Fruit fly (Drosophila melanogaster) whole organism, embryonic: ENCODE measurements around the gene CG32829.
A peak's percentile ranks its signal among the peaks of the same experiment; 100 is the strongest.

Experiments
- Ada2b ChIP-seq: fragments of 200-800 bp; sonication (Bioruptor generic); IDR thresholded peaks from 2 replicates; pipeline ENCODE4 v1.3.6; 2022; ENCODE audit warnings: missing biosample characterization, missing genetic modification characterization
- Aef1 ChIP-seq: fragments of 200-800 bp; sonication (Bioruptor generic); IDR thresholded peaks from 3 replicates; pipeline ENCODE4 v1.3.6; 2022; ENCODE audit warnings: missing biosample characterization, missing genetic modification characterization
- CG10431 ChIP-seq: fragments of 200-800 bp; sonication (Bioruptor generic); optimal IDR thresholded peaks from 3 replicates; lab custom pipeline; 2018; ENCODE audit warnings: missing biosample characterization, mild to moderate bottlenecking, missing genetic modification characterization
- CG12744 ChIP-seq: fragments of 200-800 bp; sonication (Bioruptor generic); optimal IDR thresholded peaks from 2 replicates; lab custom pipeline; 2016; ENCODE audit warnings: missing biosample characterization, missing genetic modification characterization
- CG14441 ChIP-seq: fragments of 200-800 bp; sonication (Bioruptor generic); IDR thresholded peaks from 2 replicates; pipeline ENCODE4 v1.3.6; 2022; ENCODE audit warnings: missing biosample characterization, missing genetic modification characterization
- CG15269 ChIP-seq: fragments of 200-800 bp; sonication (Bioruptor generic); optimal IDR thresholded peaks from 2 replicates; lab custom pipeline; 2018; ENCODE audit warnings: missing biosample characterization, mild to moderate bottlenecking, missing genetic modification characterization, moderate library complexity
- CG17829 ChIP-seq: fragments of 200-800 bp; optimal IDR thresholded peaks from 2 replicates; lab custom pipeline; 2019; ENCODE audit warnings: missing biosample characterization, mild to moderate bottlenecking, missing genetic modification characterization, moderate library complexity
- CG18011 ChIP-seq: fragments of 200-800 bp; sonication (Bioruptor generic); optimal IDR thresholded peaks from 2 replicates; lab custom pipeline; 2017; ENCODE audit warnings: missing biosample characterization, missing genetic modification characterization, mild to moderate bottlenecking, moderate library complexity, missing genotype
- CG18599 ChIP-seq: fragments of 200-800 bp; sonication (Bioruptor generic); optimal IDR thresholded peaks from 3 replicates; lab custom pipeline; 2017; ENCODE audit warnings: missing biosample characterization, missing genetic modification characterization, mild to moderate bottlenecking, moderate library complexity, missing genetic modification reagents
- CG31365 ChIP-seq: fragments of 200-800 bp; sonication (Bioruptor generic); optimal IDR thresholded peaks from 2 replicates; lab custom pipeline; 2018; ENCODE audit warnings: missing biosample characterization, mild to moderate bottlenecking, missing genetic modification characterization
- CG32772 ChIP-seq: fragments of 200-800 bp; sonication (Bioruptor generic); IDR thresholded peaks from 2 replicates; pipeline ENCODE4 v1.3.6; 2022; ENCODE audit warnings: missing biosample characterization, missing genetic modification characterization
- CG34376 ChIP-seq: fragments of 200-800 bp; sonication (Bioruptor generic); optimal IDR thresholded peaks from 2 replicates; lab custom pipeline; 2018; ENCODE audit warnings: missing biosample characterization, mild to moderate bottlenecking, missing genetic modification characterization
- CG4328 ChIP-seq: fragments of 200-800 bp; sonication (Bioruptor generic); optimal IDR thresholded peaks from 3 replicates; lab custom pipeline; 2017; ENCODE audit warnings: missing biosample characterization, missing genetic modification reagents, missing genetic modification characterization
- CG6683 ChIP-seq: fragments of 200-800 bp; sonication (Bioruptor generic); optimal IDR thresholded peaks from 2 replicates; lab custom pipeline; 2017; ENCODE audit warnings: missing biosample characterization, mild to moderate bottlenecking, missing genetic modification characterization, missing genetic modification reagents
- CG9609 ChIP-seq: fragments of 200-800 bp; sonication (Bioruptor generic); optimal IDR thresholded peaks from 3 replicates; lab custom pipeline; 2016; ENCODE audit warnings: missing biosample characterization, missing genetic modification characterization
- Dll ChIP-seq: fragments of 200-800 bp; sonication (Bioruptor generic); IDR thresholded peaks from 4 replicates; pipeline ENCODE4 v1.3.6; 2022; ENCODE audit warnings: missing biosample characterization, missing genetic modification characterization; ENCODE audit not compliant: partially characterized antibody
- Doc3 ChIP-seq: fragments of 200-800 bp; sonication (Bioruptor generic); IDR thresholded peaks from 3 replicates; pipeline ENCODE4 v1.3.6; 2022; ENCODE audit warnings: missing biosample characterization, missing genetic modification characterization; ENCODE audit not compliant: partially characterized antibody
- Drgx ChIP-seq: fragments of 200-800 bp; sonication (Bioruptor generic); IDR thresholded peaks from 2 replicates; pipeline ENCODE4 v1.3.6; 2022; ENCODE audit warnings: missing biosample characterization, missing genetic modification characterization
- Ets65A ChIP-seq: fragments of 200-800 bp; sonication (Bioruptor generic); peaks from one replicate; lab custom pipeline; 2016; ENCODE audit warnings: missing biosample characterization, missing genetic modification characterization
- Ets97D ChIP-seq: fragments of 200-800 bp; sonication (Bioruptor generic); optimal IDR thresholded peaks from 3 replicates; lab custom pipeline; 2016; ENCODE audit warnings: missing biosample characterization, missing genetic modification characterization
- HHEX ChIP-seq: fragments of 200-800 bp; sonication (Bioruptor generic); optimal IDR thresholded peaks from 3 replicates; lab custom pipeline; 2017; ENCODE audit warnings: missing biosample characterization, mild to moderate bottlenecking, missing genetic modification characterization, missing genetic modification reagents
- HLH3B ChIP-seq: fragments of 200-800 bp; sonication (Bioruptor generic); IDR thresholded peaks from 2 replicates; pipeline ENCODE4 v1.3.6; 2022; ENCODE audit warnings: missing biosample characterization, missing genetic modification characterization
- HLH54F ChIP-seq: fragments of 200-800 bp; sonication (Bioruptor generic); optimal IDR thresholded peaks from 3 replicates; lab custom pipeline; 2016; ENCODE audit warnings: missing biosample characterization, missing genetic modification characterization
- HLHmδ ChIP-seq: fragments of 200-800 bp; sonication (Bioruptor generic); optimal IDR thresholded peaks from 2 replicates; lab custom pipeline; 2018; ENCODE audit warnings: missing biosample characterization, mild to moderate bottlenecking, missing genetic modification characterization, moderate library complexity
- Lhr ChIP-seq: fragments of 200-800 bp; sonication (Bioruptor generic); optimal IDR thresholded peaks from 3 replicates; lab custom pipeline; 2017; ENCODE audit warnings: mild to moderate bottlenecking, missing biosample characterization, missing genetic modification reagents, missing genetic modification characterization
- MESR4 ChIP-seq: fragments of 200-800 bp; sonication (Bioruptor generic); optimal IDR thresholded peaks from 2 replicates; lab custom pipeline; 2018; ENCODE audit warnings: missing biosample characterization, mild to moderate bottlenecking, missing genetic modification characterization, moderate library complexity
- Scr ChIP-seq: fragments of 200-800 bp; sonication (Bioruptor generic); IDR thresholded peaks from 2 replicates; pipeline ENCODE4 v1.3.6; 2022; ENCODE audit warnings: missing biosample characterization, missing genetic modification characterization; ENCODE audit not compliant: partially characterized antibody
- Six4 ChIP-seq: fragments of 200-800 bp; sonication (Bioruptor generic); optimal IDR thresholded peaks from 2 replicates; lab custom pipeline; 2016; ENCODE audit warnings: missing biosample characterization, missing genetic modification characterization
- Taf1 ChIP-seq: fragments of 200-800 bp; sonication (Bioruptor generic); IDR thresholded peaks from 2 replicates; pipeline ENCODE4 v1.3.6; 2022; ENCODE audit warnings: missing biosample characterization, missing genetic modification characterization
- ato ChIP-seq: fragments of 200-800 bp; sonication (Bioruptor generic); IDR thresholded peaks from 2 replicates; pipeline ENCODE4 v1.3.6; 2022; ENCODE audit warnings: missing biosample characterization, missing genetic modification characterization; ENCODE audit not compliant: partially characterized antibody
- croc ChIP-seq: fragments of 200-800 bp; sonication (Bioruptor generic); conservative IDR thresholded peaks from 3 replicates; pipeline ENCODE4 v1.3.6; 2022; ENCODE audit warnings: missing biosample characterization, missing genetic modification characterization
- danr ChIP-seq: fragments of 200-800 bp; sonication (Bioruptor generic); IDR thresholded peaks from 2 replicates; pipeline ENCODE4 v1.3.6; 2022; ENCODE audit warnings: missing biosample characterization, missing genetic modification characterization
- fd102C ChIP-seq: fragments of 200-800 bp; sonication (Bioruptor generic); optimal IDR thresholded peaks from 2 replicates; lab custom pipeline; 2018; ENCODE audit warnings: missing biosample characterization, mild to moderate bottlenecking, missing genetic modification characterization, moderate library complexity
- fru ChIP-seq: fragments of >200 bp; optimal IDR thresholded peaks from 2 replicates; lab custom pipeline; 2017
- lmd ChIP-seq: fragments of 200-800 bp; sonication (Bioruptor generic); IDR thresholded peaks from 2 replicates; pipeline ENCODE4 v1.3.6; 2022; ENCODE audit warnings: missing biosample characterization, missing genetic modification characterization
- luna ChIP-seq: fragments of 200-800 bp; sonication (Bioruptor generic); optimal IDR thresholded peaks from 2 replicates; lab custom pipeline; 2016; ENCODE audit warnings: missing biosample characterization, missing genetic modification characterization
- peb ChIP-seq: fragments of 200-800 bp; sonication (Bioruptor generic); IDR thresholded peaks from 2 replicates; pipeline ENCODE4 v1.3.6; 2022; ENCODE audit warnings: missing biosample characterization, missing genetic modification characterization
- salm ChIP-seq: fragments of 200-800 bp; sonication (Bioruptor generic); optimal IDR thresholded peaks from 2 replicates; lab custom pipeline; 2018; ENCODE audit warnings: missing biosample characterization, mild to moderate bottlenecking, missing genetic modification characterization
- sc ChIP-seq, 3 experiments: fragments of >200 bp in 2 of 3; fragments of 200-800 bp in 1 of 3; sonication (Bioruptor generic) in 1 of 3; optimal IDR thresholded peaks; 2 replicates in 2 of 3; 3 replicates in 1 of 3; lab custom pipeline; 2017; ENCODE audit warnings: mild to moderate bottlenecking in 1 of 3, missing biosample characterization in 1 of 3, missing genetic modification characterization in 1 of 3, missing genetic modification reagents in 1 of 3
- sens-2 ChIP-seq: fragments of 200-800 bp; sonication (Bioruptor generic); IDR thresholded peaks from 2 replicates; pipeline ENCODE4 v1.3.6; 2022; ENCODE audit warnings: missing biosample characterization, missing genetic modification characterization
- so ChIP-seq: fragments of 200-800 bp; sonication (Bioruptor generic); IDR thresholded peaks from 3 replicates; pipeline ENCODE4 v1.3.6; 2022; ENCODE audit warnings: missing biosample characterization, missing genetic modification characterization
- tap ChIP-seq: fragments of 200-800 bp; optimal IDR thresholded peaks from 3 replicates; lab custom pipeline; 2019; ENCODE audit warnings: missing biosample characterization, mild to moderate bottlenecking, missing genetic modification characterization, moderate library complexity
- z ChIP-seq: fragments of 200-800 bp; sonication (Bioruptor generic); IDR thresholded peaks from 3 replicates; pipeline ENCODE4 v1.3.6; 2022; ENCODE audit warnings: missing biosample characterization, missing genetic modification characterization

The CG32829 gene

dm6 chr2L:6948540-6948942, 32.3 kb upstream of the CG32829 start, which contains the start of gene ihog (continued):
- TF ChIP-seq Taf1 (GFP tag; lab: Robert Waterston, UW), result no peak
- no peak for TF ChIP-seq CG18011
- TF ChIP-seq CG6683, result no peak
- peak; percentile 4 for TF ChIP-seq CG34376 (GFP tag; lab: Kevin White, UChicago)
- no peak for TF ChIP-seq Ets65A
- no peak for TF ChIP-seq salm
- no peak for TF ChIP-seq luna (GFP tag; lab: Kevin White, UChicago)
- TF ChIP-seq Ets97D, result no peak
- TF ChIP-seq CG32772 (GFP tag; lab: Robert Waterston, UW), result no peak
- TF ChIP-seq Six4, result no peak
- peak; percentile 46 for TF ChIP-seq tap (tag; lab: Kevin White, UChicago)
- TF ChIP-seq peb (GFP tag; lab: Robert Waterston, UW), result no peak; the same call in 1 of the 2 replicates
- no peak for TF ChIP-seq danr (GFP tag; lab: Robert Waterston, UW)
- no peak for TF ChIP-seq HLH3B (GFP tag; lab: Robert Waterston, UW)
- TF ChIP-seq CG14441 (GFP tag; lab: Robert Waterston, UW), result no peak
- no peak for TF ChIP-seq CG18599 (GFP tag; lab: Kevin White, UChicago)
- no peak for TF ChIP-seq fru (lab: Kevin White, UChicago)
- no peak for TF ChIP-seq ato (GFP tag; lab: Robert Waterston, UW)
- no peak for TF ChIP-seq CG12744
- no peak for TF ChIP-seq CG31365 (tag; lab: Kevin White, UChicago)
- TF ChIP-seq Dll (GFP tag; lab: Robert Waterston, UW), result peak; percentile 54; the same call in 3 of the 4 replicates
- no peak for TF ChIP-seq Ada2b (GFP tag; lab: Robert Waterston, UW)
- no peak for TF ChIP-seq HHEX (GFP tag; lab: Kevin White, UChicago)
- no peak for TF ChIP-seq fd102C (GFP tag; lab: Kevin White, UChicago)
- no peak for TF ChIP-seq Aef1
- TF ChIP-seq Doc3 (GFP tag; lab: Robert Waterston, UW), result peak; percentile 55; the same call in 2 of the 3 replicates
- TF ChIP-seq CG15269 (tag; lab: Kevin White, UChicago), result no peak
- no peak for TF ChIP-seq Drgx (GFP tag; lab: Robert Waterston, UW)
- TF ChIP-seq sc (optimal IDR thresholded peaks at IDR 0.05; lab: Kevin White, UChicago), result no peak
- no peak for TF ChIP-seq sc (GFP tag; optimal IDR thresholded peaks at IDR 0.05; lab: Kevin White, UChicago)
- TF ChIP-seq CG9609, result no peak
- peak; percentile 47; the same call in 1 of the 2 replicates for TF ChIP-seq Scr (GFP tag; lab: Robert Waterston, UW)
- no peak for TF ChIP-seq CG10431 (GFP tag; lab: Kevin White, UChicago)
- TF ChIP-seq croc (GFP tag; lab: Robert Waterston, UW), result no peak
- TF ChIP-seq CG4328 (GFP tag; lab: Kevin White, UChicago), result no peak
- no peak for TF ChIP-seq z (GFP tag; lab: Robert Waterston, UW)
- no peak for TF ChIP-seq HLH54F (GFP tag; lab: Kevin White, UChicago)
- no peak; the same call in 2 of the 3 replicates for TF ChIP-seq so (GFP tag; lab: Robert Waterston, UW)
- no peak for TF ChIP-seq HLHmδ (GFP tag; lab: Kevin White, UChicago)
- peak; percentile 78 for TF ChIP-seq MESR4 (GFP tag; lab: Kevin White, UChicago)
- TF ChIP-seq sens-2 (GFP tag; lab: Robert Waterston, UW), result no peak
- TF ChIP-seq CG17829 (tag; lab: Kevin White, UChicago), result peak; percentile 12
- no peak for TF ChIP-seq Lhr
- no peak for TF ChIP-seq lmd
